Worm (Caenorhabditis elegans) whole organism, L4 larva: ENCODE results near the gene blos-7.

ENCODE experiments used
- F10B5.3 ChIP-seq: sonication (generic microtip); optimal IDR thresholded peaks from 2 replicates; lab custom pipeline; 2016; ENCODE audit warnings: mild to moderate bottlenecking, missing genetic modification characterization, missing compliant biosample characterization
- Y5F2A.4 ChIP-seq: fragments of 200-800 bp; sonication (Bioruptor generic); optimal IDR thresholded peaks from 2 replicates; lab custom pipeline; 2018; ENCODE audit warnings: mild to moderate bottlenecking, missing genetic modification characterization, missing compliant biosample characterization
- ama-1 ChIP-seq: fragments of 150-350 bp; optimal IDR thresholded peaks from 2 replicates; lab custom pipeline; 2014; ENCODE audit warnings: inconsistent platforms, mixed read lengths
- ceh-20 ChIP-seq: fragments of 200-800 bp; sonication (Bioruptor generic); IDR thresholded peaks from 2 replicates; pipeline ENCODE4 v1.3.6; 2022; ENCODE audit warnings: missing genetic modification reagents, missing genetic modification characterization, missing compliant biosample characterization
- ces-1 ChIP-seq: fragments of 150-350 bp; sonication (generic microtip); optimal IDR thresholded peaks from 4 replicates; lab custom pipeline; 2014; ENCODE audit warnings: missing biosample characterization, missing genetic modification reagents, missing genetic modification characterization
- cey-2 ChIP-seq: sonication (generic microtip); optimal IDR thresholded peaks from 3 replicates; lab custom pipeline; 2017; ENCODE audit warnings: missing genetic modification characterization, mild to moderate bottlenecking, missing compliant biosample characterization, antibody characterized with exemption, borderline replicate concordance; ENCODE audit not compliant: insufficient read depth
- lsy-2 ChIP-seq, 2 experiments: fragments of 150-350 bp in 1 of 2; sonication (generic microtip) in 1 of 2; optimal IDR thresholded peaks; 2 replicates each; lab custom pipeline; 2014 to 2017; ENCODE audit warnings: missing biosample characterization in 2 of 2, missing genetic modification characterization in 2 of 2
- nhr-111 ChIP-seq: fragments of 200-800 bp; sonication (Bioruptor generic); optimal IDR thresholded peaks from 2 replicates; lab custom pipeline; 2018; ENCODE audit warnings: mild to moderate bottlenecking, missing genetic modification characterization, missing compliant biosample characterization
- nhr-28 ChIP-seq: fragments of 150-350 bp; optimal IDR thresholded peaks from 2 replicates; lab custom pipeline; 2014; ENCODE audit warnings: missing biosample characterization, missing genetic modification characterization
- pha-4 ChIP-seq, 2 experiments: fragments of 150-350 bp in 1 of 2; fragments of 200-800 bp in 1 of 2; sonication (Bioruptor generic) in 1 of 2; IDR thresholded peaks in 1 of 2; optimal IDR thresholded peaks in 1 of 2; 2 replicates each; pipeline versions ENCODE4 v1.3.6 to Lab custom; 2014 to 2022; ENCODE audit warnings: missing genetic modification characterization in 2 of 2, missing genetic modification reagents in 2 of 2, missing biosample characterization in 1 of 2, missing compliant biosample characterization in 1 of 2
- snpc-4 ChIP-seq: fragments of 150-350 bp; optimal IDR thresholded peaks from 2 replicates; lab custom pipeline; 2014; ENCODE audit warnings: missing biosample characterization, missing genetic modification characterization
- unc-39 ChIP-seq: sonication (generic microtip); optimal IDR thresholded peaks from 2 replicates; lab custom pipeline; 2017; ENCODE audit warnings: missing biosample characterization, missing genetic modification characterization
- zag-1 ChIP-seq: fragments of 150-350 bp; optimal IDR thresholded peaks from 2 replicates; lab custom pipeline; 2014; ENCODE audit warnings: missing biosample characterization, missing genetic modification characterization
- zip-2 ChIP-seq: fragments of 150-350 bp; optimal IDR thresholded peaks from 2 replicates; lab custom pipeline; 2014; ENCODE audit warnings: missing biosample characterization, missing genetic modification characterization

- TF ChIP-seq nhr-28 (tag; lab: Kevin White, UChicago) (no peak), lsy-2 (tag; optimal IDR thresholded peaks at IDR 0.05; lab: Kevin White, UChicago) (no peak), unc-39 (tag; lab: Kevin White, UChicago) (no peak), zag-1 (tag; lab: Kevin White, UChicago) (no peak), cey-2 (no peak), snpc-4 (no peak), ceh-20 (GFP tag; lab: Robert Waterston, UW) (no peak), F10B5.3 (no peak), ama-1 (no peak), Y5F2A.4 (no peak), zip-2 (no peak), ces-1 (GFP tag; lab: Kevin White, UChicago) (no peak), pha-4 (GFP tag; IDR thresholded peaks at IDR 0.05; lab: Robert Waterston, UW) (no peak), pha-4 (tag; optimal IDR thresholded peaks at IDR 0.05; lab: Kevin White, UChicago) (no peak), nhr-111 (GFP tag; lab: Kevin White, UChicago) (no peak)
These were observed 8.1 kb upstream of the blos-7 start for ce11 chrIV:3590821-3591220.
